Worm (Caenorhabditis elegans) whole organism, L4/young adult: ENCODE data around the gene fbxa-141.

Experiments
- W03F9.2 ChIP-seq: fragments of 150-350 bp; optimal IDR thresholded peaks from 2 replicates; lab custom pipeline; 2014; ENCODE audit warnings: missing biosample characterization, missing genetic modification characterization
- dao-5 ChIP-seq: sonication (generic microtip); optimal IDR thresholded peaks from 2 replicates; lab custom pipeline; 2016; ENCODE audit warnings: missing genotype, missing genetic modification characterization, moderate library complexity, missing compliant biosample characterization
- him-1 ChIP-seq: sonication (generic microtip); optimal IDR thresholded peaks from 2 replicates; lab custom pipeline; 2016; ENCODE audit warnings: missing genotype, missing genetic modification reagents, missing genetic modification characterization, missing compliant biosample characterization

DNA sequence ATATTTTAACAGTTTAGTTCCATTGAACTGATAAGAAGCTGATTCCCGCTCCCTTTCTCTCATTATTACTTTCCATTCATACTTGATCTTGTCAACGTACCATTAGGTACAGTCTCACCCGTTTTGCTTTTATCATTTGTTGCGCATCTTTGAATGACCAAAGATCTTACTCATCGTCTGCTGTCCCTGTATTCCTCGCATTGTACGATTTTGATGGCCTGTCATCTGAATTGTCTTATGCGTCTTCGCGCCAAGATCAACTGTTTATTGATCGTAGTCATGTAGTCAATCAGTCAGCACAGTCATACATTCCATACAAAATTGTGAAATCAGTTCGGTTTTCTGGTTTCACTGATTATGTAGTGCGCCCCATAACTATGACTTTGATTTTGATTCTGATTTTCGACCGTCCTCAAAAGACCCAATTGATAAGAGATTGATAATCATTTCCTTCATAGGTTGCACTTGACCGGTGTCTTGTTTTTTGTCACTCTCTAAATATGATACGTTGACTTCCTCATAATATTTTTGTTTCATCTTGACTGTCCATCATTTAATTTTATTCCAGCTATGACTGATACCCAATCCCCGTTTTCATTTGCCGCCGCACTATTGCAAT, 45.3 kb upstream of the fbxa-141 start, which contains the start of gene nhr-3:
- TF ChIP-seq him-1 (tag; lab: Kevin White, UChicago) (no peak), W03F9.2 (tag; lab: Kevin White, UChicago) (no peak), dao-5 (tag; lab: Kevin White, UChicago) (no peak)
